Fruit fly (Drosophila melanogaster): ENCODE data around the gene Svil.
A peak's percentile ranks its signal among the peaks of the same experiment; 100 is the strongest.

Svil gene

DNA sequence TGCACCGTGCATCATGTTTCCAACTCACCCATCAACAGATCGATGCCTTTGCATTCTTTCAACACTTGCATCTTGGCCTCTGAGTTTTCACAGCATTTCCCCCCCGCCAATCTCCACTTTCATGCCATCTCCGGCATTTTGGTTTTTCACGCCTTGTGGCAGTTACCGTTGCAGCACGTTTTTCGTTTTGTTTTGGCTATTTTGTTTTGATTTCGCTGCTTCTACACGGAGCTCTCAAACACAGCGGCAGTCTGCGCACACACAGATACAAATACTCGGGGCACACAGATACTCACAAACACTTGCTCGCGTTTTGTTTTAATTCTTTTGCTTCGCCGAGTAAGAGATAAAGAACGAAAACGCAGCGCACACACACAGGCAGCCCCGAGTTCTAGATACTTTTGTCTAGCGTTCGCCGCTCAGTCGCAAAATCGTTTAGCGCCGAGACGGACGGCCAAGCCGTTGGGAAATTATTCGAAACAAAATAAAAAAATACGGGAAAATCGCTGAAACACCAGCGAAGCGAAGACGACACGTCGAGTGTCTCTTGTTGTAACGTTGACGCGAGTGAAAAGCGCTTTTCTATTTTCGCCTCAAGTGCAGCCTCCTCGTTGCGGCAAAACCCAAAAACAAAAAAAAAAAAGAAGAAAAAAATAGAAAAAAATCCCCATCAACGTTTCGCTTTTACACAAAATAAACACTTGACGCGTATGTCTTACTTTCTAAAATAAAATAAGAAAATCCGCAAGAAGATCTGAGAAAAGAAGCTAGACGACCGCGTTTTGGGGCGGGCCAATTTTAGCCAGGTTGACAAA is 51.2 kb downstream of the Svil start (continued):
- peak; percentile 55 for TF ChIP-seq net (GFP tag; optimal IDR thresholded peaks at IDR 0.05)
- TF ChIP-seq Ets21C (GFP tag; optimal IDR thresholded peaks at IDR 0.05): no peak
- TF ChIP-seq CG9139 (GFP tag; optimal IDR thresholded peaks at IDR 0.05): peak; percentile 46
- TF ChIP-seq lz (GFP tag; optimal IDR thresholded peaks at IDR 0.05): no peak
- no peak for TF ChIP-seq fd59A (GFP tag; optimal IDR thresholded peaks at IDR 0.05)
- no peak for TF ChIP-seq Sox15 (GFP tag; optimal IDR thresholded peaks at IDR 0.05)
- TF ChIP-seq Ets96B (tag; optimal IDR thresholded peaks at IDR 0.05): no peak
- TF ChIP-seq Eip78C (GFP tag): peak; percentile 71
- TF ChIP-seq Eip75B (GFP tag; optimal IDR thresholded peaks at IDR 0.05): no peak
- no peak for TF ChIP-seq spab (GFP tag; optimal IDR thresholded peaks at IDR 0.05)
- peak; percentile 57 to 64 for TF ChIP-seq ss (GFP tag; optimal IDR thresholded peaks at IDR 0.05)
- no peak for TF ChIP-seq CG8632 (GFP tag; optimal IDR thresholded peaks at IDR 0.05)

- TF ChIP-seq CG4318 (GFP tag; optimal IDR thresholded peaks at IDR 0.05) (peak; percentile 50), CG8119 (GFP tag; IDR thresholded peaks at IDR 0.05) (peak; percentile 76), Blimp-1 (GFP tag; optimal IDR thresholded peaks at IDR 0.05) (peak; percentile 38), CG8319 (GFP tag; optimal IDR thresholded peaks at IDR 0.05) (peak; percentile 61), acj6 (GFP tag; optimal IDR thresholded peaks at IDR 0.05) (peak; percentile 72), Met (GFP tag; optimal IDR thresholded peaks at IDR 0.05) (peak; percentile 70), cyc (GFP tag; optimal IDR thresholded peaks at IDR 0.05) (peak; percentile 63), achi (GFP tag; optimal IDR thresholded peaks at IDR 0.05) (peak; percentile 71), CG10669 (GFP tag; optimal IDR thresholded peaks at IDR 0.05) (peak; percentile 83), Eip75B (GFP tag; optimal IDR thresholded peaks at IDR 0.05) (peak; percentile 76), lz (GFP tag; optimal IDR thresholded peaks at IDR 0.05) (peak; percentile 64), CG11294 (GFP tag; IDR thresholded peaks at IDR 0.05) (peak; percentile 68), CG6854 (GFP tag; optimal IDR thresholded peaks at IDR 0.05) (no peak), net (GFP tag; optimal IDR thresholded peaks at IDR 0.05) (peak; percentile 76), Hr38 (GFP tag; optimal IDR thresholded peaks at IDR 0.05) (no peak), CG6808 (GFP tag; optimal IDR thresholded peaks at IDR 0.05) (peak; percentile 78), Gug (GFP tag; IDR thresholded peaks at IDR 0.05) (peak; percentile 80), Ets96B (tag; optimal IDR thresholded peaks at IDR 0.05) (peak; percentile 85), Hr4 (GFP tag; optimal IDR thresholded peaks at IDR 0.05) (peak; percentile 70), CG15336 (GFP tag; IDR thresholded peaks at IDR 0.05) (peak; percentile 83), svp (GFP tag) (peak; percentile 84), vri (GFP tag; optimal IDR thresholded peaks at IDR 0.05) (no peak), CG3919 (GFP tag; optimal IDR thresholded peaks at IDR 0.05) (peak; percentile 85), dac (GFP tag; optimal IDR thresholded peaks at IDR 0.05) (peak; percentile 11), Hr39 (GFP tag; optimal IDR thresholded peaks at IDR 0.05) (peak; percentile 63), CG6792 (GFP tag; optimal IDR thresholded peaks at IDR 0.05) (peak; percentile 68), CG10631 (GFP tag; optimal IDR thresholded peaks at IDR 0.05) (peak; percentile 72), dsx (GFP tag; optimal IDR thresholded peaks at IDR 0.05; ENCODE audit: poor library complexity, severe bottlenecking) (peak; percentile 71), pdm3 (GFP tag; optimal IDR thresholded peaks at IDR 0.05) (peak; percentile 77), CG6276 (GFP tag; optimal IDR thresholded peaks at IDR 0.05) (peak; percentile 78), CG11902 (GFP tag; optimal IDR thresholded peaks at IDR 0.05) (peak; percentile 66), CG6163 (GFP tag; IDR thresholded peaks at IDR 0.05) (peak; percentile 82), eg (GFP tag; IDR thresholded peaks at IDR 0.05) (peak; percentile 83; the same call in 2 of the 3 replicates), CG1621 (tag; optimal IDR thresholded peaks at IDR 0.05) (peak; percentile 51), CG11762 (GFP tag; optimal IDR thresholded peaks at IDR 0.05; ENCODE audit: insufficient read depth) (peak; percentile 35), CG32006 (GFP tag; optimal IDR thresholded peaks at IDR 0.05) (peak; percentile 74), CG16779 (tag; optimal IDR thresholded peaks at IDR 0.05) (peak; percentile 18), salr (GFP tag; optimal IDR thresholded peaks at IDR 0.05) (peak; percentile 17 to 41), Sox15 (GFP tag; optimal IDR thresholded peaks at IDR 0.05) (peak; percentile 51), spab (GFP tag; optimal IDR thresholded peaks at IDR 0.05) (peak; percentile 69), fd59A (GFP tag; optimal IDR thresholded peaks at IDR 0.05) (peak; percentile 53), OdsH (GFP tag; optimal IDR thresholded peaks at IDR 0.05) (peak; percentile 73)
These were observed 53.9 kb downstream of the Svil start for dm6 chr3L:2431340-2431739.
